Worm (Caenorhabditis elegans): ENCODE data around the gene C48A7.16.

Gene C48A7.16

DNA sequence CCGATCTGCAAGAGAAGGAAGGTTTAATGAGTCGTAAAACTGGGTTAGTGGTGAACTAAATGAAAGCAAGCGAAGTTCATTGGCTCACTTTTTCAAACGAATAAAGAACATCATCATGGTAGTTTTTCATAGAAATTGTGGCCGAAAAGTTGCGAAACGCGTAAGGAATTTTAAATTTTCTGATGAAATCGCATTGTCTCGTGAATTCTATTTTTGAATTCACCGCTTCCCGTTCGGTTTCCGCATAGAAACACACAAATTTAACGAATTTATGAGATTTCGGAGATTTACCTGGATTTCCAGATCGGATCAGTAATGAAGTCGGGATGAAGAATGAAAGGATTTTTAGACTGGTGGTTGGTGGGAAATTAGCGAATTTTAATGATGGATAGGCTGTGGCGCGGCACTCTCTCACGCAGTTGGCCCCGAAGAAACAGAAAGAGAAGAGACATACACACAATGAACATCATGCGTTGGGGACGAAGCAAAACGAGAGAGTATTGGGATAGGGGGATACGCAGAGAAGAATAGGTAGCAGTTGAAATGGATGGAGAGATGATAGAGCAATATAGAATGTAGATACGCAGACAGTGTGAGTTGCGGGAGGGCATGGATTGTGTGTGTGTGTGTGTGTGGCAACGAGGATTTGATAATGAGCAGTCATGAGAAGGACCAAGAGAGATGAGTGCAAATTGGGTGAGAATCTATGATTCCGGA lies 18.3 kb upstream of the C48A7.16 start (continued):
- TF ChIP-seq mab-5 (tag; optimal IDR thresholded peaks at IDR 0.05) (peak; percentile 57), snpc-4 (tag; optimal IDR thresholded peaks at IDR 0.05) (peak; percentile 34), nhr-129 (tag; optimal IDR thresholded peaks at IDR 0.05) (peak; percentile 91), nhr-12 (tag; optimal IDR thresholded peaks at IDR 0.05) (no peak), peb-1 (tag; optimal IDR thresholded peaks at IDR 0.05) (no peak), lsy-2 (tag; optimal IDR thresholded peaks at IDR 0.05) (peak; percentile 31 to 65), mdl-1 (tag; optimal IDR thresholded peaks at IDR 0.05) (peak in 1 of 2 experiments; percentile 35), skn-1 (tag; optimal IDR thresholded peaks at IDR 0.05) (no peak), Y55F3AM.14 (GFP tag; optimal IDR thresholded peaks at IDR 0.05) (no peak), egl-27 (tag; optimal IDR thresholded peaks at IDR 0.05) (peak; percentile 53), nhr-77 (tag; optimal IDR thresholded peaks at IDR 0.05) (no peak), nhr-11 (tag; optimal IDR thresholded peaks at IDR 0.05) (no peak), ztf-1 (GFP tag; conservative IDR thresholded peaks at IDR 0.05) (no peak), C34F6.9 (tag; optimal IDR thresholded peaks at IDR 0.05) (peak; percentile 77), gmeb-1 (tag; optimal IDR thresholded peaks at IDR 0.05) (no peak), zag-1 (tag; optimal IDR thresholded peaks at IDR 0.05) (peak; percentile 43), nhr-23 (tag; optimal IDR thresholded peaks at IDR 0.05) (no peak), aly-2 (tag; optimal IDR thresholded peaks at IDR 0.05) (no peak), sma-9 (GFP tag; optimal IDR thresholded peaks at IDR 0.05) (peak; percentile 78), sma-9 (tag; optimal IDR thresholded peaks at IDR 0.05) (no peak), ceh-16 (tag; optimal IDR thresholded peaks at IDR 0.05) (no peak), elt-3 (tag; optimal IDR thresholded peaks at IDR 0.05) (no peak), ama-1 (optimal IDR thresholded peaks at IDR 0.05) (no peak), ZK546.5 (tag; optimal IDR thresholded peaks at IDR 0.05) (no peak), ztf-11 (tag; optimal IDR thresholded peaks at IDR 0.05) (no peak), lin-13 (GFP tag; optimal IDR thresholded peaks at IDR 0.05) (no peak), lin-11 (tag; optimal IDR thresholded peaks at IDR 0.05) (no peak)

DNA sequence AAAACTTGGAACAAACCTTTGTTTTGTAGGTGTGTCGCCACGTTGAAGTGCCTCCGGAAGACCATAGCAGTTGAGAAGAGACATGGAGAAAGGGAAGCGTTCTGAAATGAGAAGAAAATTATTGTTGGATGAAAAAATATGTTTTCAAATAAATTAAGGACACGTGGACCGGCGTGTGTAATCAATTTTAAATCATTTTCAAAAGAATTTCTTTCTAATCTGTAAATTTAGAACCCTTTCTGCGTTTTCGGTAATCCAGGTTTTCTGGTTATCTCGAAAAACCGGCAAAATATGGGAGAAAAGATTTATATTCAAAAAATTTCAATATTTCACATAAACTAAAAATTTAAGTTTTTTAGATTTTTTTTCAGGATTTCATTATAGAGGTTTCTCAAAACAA lies 16.4 kb upstream of the C48A7.16 start, which contains the start of gene mob-3:
TSS of gene mob-3 (minus strand) at position 101 of the 400 bp plus-strand sequence.
- TF ChIP-seq nhr-12 (tag; optimal IDR thresholded peaks at IDR 0.05) (no peak), nhr-25 (tag; optimal IDR thresholded peaks at IDR 0.05) (no peak), lin-11 (tag; optimal IDR thresholded peaks at IDR 0.05) (no peak), lsy-2 (tag; optimal IDR thresholded peaks at IDR 0.05) (no peak), F13H6.1 (tag; optimal IDR thresholded peaks at IDR 0.05) (no peak), R02D3.7 (tag; optimal IDR thresholded peaks at IDR 0.05) (no peak), elt-1 (tag; optimal IDR thresholded peaks at IDR 0.05) (no peak), ama-1 (optimal IDR thresholded peaks at IDR 0.05) (no peak), nhr-23 (tag; optimal IDR thresholded peaks at IDR 0.05) (no peak), Y55F3AM.14 (GFP tag; optimal IDR thresholded peaks at IDR 0.05) (no peak), elt-3 (tag; optimal IDR thresholded peaks at IDR 0.05) (no peak)

DNA sequence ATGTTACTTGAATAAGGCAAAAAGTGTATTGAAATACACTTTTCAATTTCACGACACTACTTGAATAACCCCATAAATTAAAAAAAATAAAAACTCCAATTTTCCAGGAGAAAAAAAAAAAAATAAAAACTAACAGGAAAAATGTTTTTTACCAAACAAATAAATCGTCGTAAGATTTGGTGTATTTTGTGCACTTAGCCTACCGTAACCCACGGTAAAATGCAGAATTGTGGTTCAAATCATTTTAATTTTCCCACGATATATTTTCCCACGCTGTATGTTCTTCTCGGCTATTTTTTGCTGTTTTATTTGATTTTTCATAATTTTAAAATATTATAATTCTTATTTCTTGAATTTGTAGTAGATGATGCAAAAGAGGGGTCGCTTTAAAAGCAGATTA lies 15.6 kb upstream of the C48A7.16 start:
- TF ChIP-seq ztf-1 (GFP tag; conservative IDR thresholded peaks at IDR 0.05) = no peak
- no peak for TF ChIP-seq mdl-1 (tag; optimal IDR thresholded peaks at IDR 0.05)
- TF ChIP-seq gmeb-1 (tag; optimal IDR thresholded peaks at IDR 0.05) = no peak
- TF ChIP-seq mab-5 (tag; optimal IDR thresholded peaks at IDR 0.05) = no peak
- no peak for TF ChIP-seq nhr-12 (tag; optimal IDR thresholded peaks at IDR 0.05)
- no peak for TF ChIP-seq unc-62 (GFP tag; optimal IDR thresholded peaks at IDR 0.05)
- no peak for TF ChIP-seq peb-1 (tag; optimal IDR thresholded peaks at IDR 0.05)
- TF ChIP-seq mbf-1 (tag; optimal IDR thresholded peaks at IDR 0.05) = no peak
- no peak for TF ChIP-seq C34F6.9 (tag; optimal IDR thresholded peaks at IDR 0.05)
- no peak for TF ChIP-seq alr-1 (tag; optimal IDR thresholded peaks at IDR 0.05)
- no peak for TF ChIP-seq nhr-11 (tag; optimal IDR thresholded peaks at IDR 0.05)
- TF ChIP-seq dmd-4 (tag; optimal IDR thresholded peaks at IDR 0.05) = no peak
- no peak for TF ChIP-seq ama-1 (optimal IDR thresholded peaks at IDR 0.05)

DNA sequence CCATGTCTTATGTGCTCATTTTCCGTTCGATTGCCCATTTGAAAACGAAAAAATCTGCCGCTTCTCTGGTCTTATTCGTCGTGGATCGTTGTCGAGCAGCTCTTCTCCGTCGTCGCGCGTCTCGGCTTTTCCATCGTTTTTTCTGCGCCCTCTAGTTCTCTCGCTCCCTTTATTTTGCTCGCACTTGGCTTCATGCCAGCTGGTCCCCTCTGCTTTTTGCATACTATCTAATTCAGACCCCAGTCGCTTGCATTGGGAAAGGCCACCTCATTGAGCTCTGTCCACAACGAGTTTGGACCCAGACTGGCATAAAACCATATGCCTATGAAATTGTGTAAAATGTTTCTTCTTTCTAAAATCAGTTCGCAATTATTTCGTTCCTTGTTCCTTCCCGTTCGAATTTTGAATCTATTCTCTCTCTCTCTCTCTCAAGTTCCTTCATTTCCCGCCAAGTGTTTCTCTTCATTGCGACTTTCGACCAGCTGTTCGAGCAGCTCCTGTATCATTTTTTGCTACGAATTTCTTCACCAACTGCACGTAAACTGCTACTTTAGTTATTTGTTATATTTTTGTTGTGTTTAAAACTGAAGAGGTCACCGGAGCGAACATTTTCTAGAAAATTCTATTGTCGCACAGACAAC lies 15.0 kb upstream of the C48A7.16 start:
- TF ChIP-seq R02D3.7 (tag; optimal IDR thresholded peaks at IDR 0.05) (no peak), zag-1 (tag; optimal IDR thresholded peaks at IDR 0.05) (peak; percentile 54), ztf-4 (tag; optimal IDR thresholded peaks at IDR 0.05) (no peak), unc-55 (GFP tag; optimal IDR thresholded peaks at IDR 0.05) (peak; percentile 17), nhr-129 (tag; optimal IDR thresholded peaks at IDR 0.05) (peak; percentile 22), sma-9 (GFP tag; optimal IDR thresholded peaks at IDR 0.05) (peak; percentile 31), sma-9 (tag; optimal IDR thresholded peaks at IDR 0.05) (no peak), C34F6.9 (tag; optimal IDR thresholded peaks at IDR 0.05) (peak; percentile 22), unc-62 (GFP tag; optimal IDR thresholded peaks at IDR 0.05) (no peak), lin-11 (tag; optimal IDR thresholded peaks at IDR 0.05) (peak; percentile 37), F13H6.1 (tag; optimal IDR thresholded peaks at IDR 0.05) (peak; percentile 61)
